Worm (Caenorhabditis elegans) whole organism, young adult: ENCODE measurements around the gene K02D10.3.

ENCODE experiments used
- hmg-20 ChIP-seq: fragments of 200-800 bp; sonication (Bioruptor generic); IDR thresholded peaks from 2 replicates; pipeline ENCODE4 v1.3.6; 2022; ENCODE audit warnings: missing genetic modification reagents, missing genetic modification characterization, missing compliant biosample characterization
- nhr-27 ChIP-seq: fragments of 200-800 bp; sonication (Bioruptor generic); optimal IDR thresholded peaks from 2 replicates; lab custom pipeline; 2018; ENCODE audit warnings: mild to moderate bottlenecking, missing genetic modification characterization, moderate library complexity, missing compliant biosample characterization

ce11 chrIII:8807246-8807645 lies 35.5 kb upstream of the K02D10.3 start, which contains the start of gene F54F2.7:
- TF ChIP-seq hmg-20 (GFP tag; lab: Robert Waterston, UW) (no peak), nhr-27 (no peak)
